Fruit fly (Drosophila melanogaster) whole organism, embryonic: ENCODE measurements around the gene Tsp68C.

Source experiments
- ATbp ChIP-seq: fragments of 200-800 bp; sonication (Bioruptor generic); optimal IDR thresholded peaks from 2 replicates; lab custom pipeline; 2017; ENCODE audit warnings: missing biosample characterization, mild to moderate bottlenecking, missing genetic modification characterization, missing genetic modification reagents
- Bgb ChIP-seq: fragments of 200-800 bp; sonication (Bioruptor generic); IDR thresholded peaks from 2 replicates; pipeline ENCODE4 v1.3.6; 2022; ENCODE audit warnings: missing biosample characterization, missing genetic modification characterization; ENCODE audit not compliant: partially characterized antibody
- CG12659 ChIP-seq: fragments of 200-800 bp; sonication (Bioruptor generic); optimal IDR thresholded peaks from 3 replicates; lab custom pipeline; 2017; ENCODE audit warnings: mild to moderate bottlenecking, missing biosample characterization, missing genetic modification reagents, missing genetic modification characterization
- CG12942 ChIP-seq: fragments of 200-800 bp; sonication (Bioruptor generic); optimal IDR thresholded peaks from 3 replicates; lab custom pipeline; 2016; ENCODE audit warnings: missing biosample characterization, missing genetic modification characterization
- CG13894 ChIP-seq: fragments of 200-800 bp; sonication (Bioruptor generic); optimal IDR thresholded peaks from 3 replicates; lab custom pipeline; 2018; ENCODE audit warnings: missing biosample characterization, mild to moderate bottlenecking, missing genetic modification characterization, moderate library complexity
- CG14860 ChIP-seq: fragments of 200-800 bp; sonication (Bioruptor generic); IDR thresholded peaks from 3 replicates; pipeline ENCODE4 v1.3.6; 2022; ENCODE audit warnings: missing biosample characterization, missing genetic modification characterization; ENCODE audit not compliant: partially characterized antibody
- CG16815 ChIP-seq: fragments of 200-800 bp; sonication (Bioruptor generic); optimal IDR thresholded peaks from 3 replicates; lab custom pipeline; 2017; ENCODE audit warnings: missing biosample characterization, mild to moderate bottlenecking, missing genetic modification characterization
- CG17829 ChIP-seq: fragments of 200-800 bp; optimal IDR thresholded peaks from 2 replicates; lab custom pipeline; 2019; ENCODE audit warnings: missing biosample characterization, mild to moderate bottlenecking, missing genetic modification characterization, moderate library complexity
- CG17912 ChIP-seq: fragments of 200-800 bp; sonication (Bioruptor generic); optimal IDR thresholded peaks from 2 replicates; lab custom pipeline; 2018; ENCODE audit warnings: missing biosample characterization, mild to moderate bottlenecking, missing genetic modification characterization
- CG18599 ChIP-seq: fragments of 200-800 bp; sonication (Bioruptor generic); optimal IDR thresholded peaks from 3 replicates; lab custom pipeline; 2017; ENCODE audit warnings: missing biosample characterization, missing genetic modification characterization, mild to moderate bottlenecking, moderate library complexity, missing genetic modification reagents
- CG31365 ChIP-seq: fragments of 200-800 bp; sonication (Bioruptor generic); optimal IDR thresholded peaks from 2 replicates; lab custom pipeline; 2018; ENCODE audit warnings: missing biosample characterization, mild to moderate bottlenecking, missing genetic modification characterization
- CG3847 ChIP-seq: fragments of 200-800 bp; sonication (Bioruptor generic); IDR thresholded peaks from 2 replicates; pipeline ENCODE4 v1.3.6; 2022; ENCODE audit warnings: missing biosample characterization, missing genetic modification characterization
- CG7987 ChIP-seq: fragments of 200-800 bp; sonication (Bioruptor generic); optimal IDR thresholded peaks from 2 replicates; lab custom pipeline; 2018; ENCODE audit warnings: missing biosample characterization, mild to moderate bottlenecking, missing genetic modification characterization, moderate library complexity
- CG8290 ChIP-seq, 3 experiments: fragments of 200-800 bp; sonication (Bioruptor generic); optimal IDR thresholded peaks; 2 replicates each; lab custom pipeline; 2016 to 2019; ENCODE audit warnings: missing biosample characterization in 3 of 3, missing genetic modification characterization in 3 of 3, mild to moderate bottlenecking in 2 of 3, moderate library complexity in 1 of 3
- Deaf1 ChIP-seq: fragments of 200-800 bp; optimal IDR thresholded peaks from 3 replicates; lab custom pipeline; 2019; ENCODE audit warnings: missing biosample characterization, mild to moderate bottlenecking, missing genetic modification characterization, moderate library complexity
- HmgZ ChIP-seq: fragments of 200-800 bp; sonication (Bioruptor generic); optimal IDR thresholded peaks from 2 replicates; lab custom pipeline; 2018; ENCODE audit warnings: missing biosample characterization, mild to moderate bottlenecking, missing genetic modification characterization
- Mrtf ChIP-seq: fragments of 200-800 bp; sonication (Bioruptor generic); IDR thresholded peaks from 3 replicates; pipeline ENCODE4 v1.3.6; 2022; ENCODE audit warnings: missing biosample characterization, missing genetic modification characterization
- Myb ChIP-seq: fragments of 200-800 bp; sonication (Bioruptor generic); optimal IDR thresholded peaks from 2 replicates; lab custom pipeline; 2016; ENCODE audit warnings: missing biosample characterization, missing genetic modification characterization
- Nf-YC ChIP-seq: fragments of 200-800 bp; optimal IDR thresholded peaks from 3 replicates; lab custom pipeline; 2019; ENCODE audit warnings: missing biosample characterization, mild to moderate bottlenecking, missing genetic modification characterization, moderate library complexity
- Rx ChIP-seq: fragments of 200-800 bp; sonication (Bioruptor generic); IDR thresholded peaks from 2 replicates; pipeline ENCODE4 v1.3.6; 2022; ENCODE audit warnings: missing biosample characterization, missing genetic modification characterization
- Scr ChIP-seq: fragments of 200-800 bp; sonication (Bioruptor generic); IDR thresholded peaks from 2 replicates; pipeline ENCODE4 v1.3.6; 2022; ENCODE audit warnings: missing biosample characterization, missing genetic modification characterization; ENCODE audit not compliant: partially characterized antibody
- Sry-β ChIP-seq: fragments of 200-800 bp; sonication (Bioruptor generic); optimal IDR thresholded peaks from 2 replicates; lab custom pipeline; 2018; ENCODE audit warnings: missing biosample characterization, mild to moderate bottlenecking, missing genetic modification characterization, moderate library complexity
- Trl ChIP-seq, 3 experiments: fragments of >200 bp in 2 of 3; fragments of 200-800 bp in 1 of 3; sonication (Bioruptor generic) in 1 of 3; optimal IDR thresholded peaks; 2 replicates in 1 of 3; 3 replicates in 2 of 3; lab custom pipeline; 2016 to 2017; ENCODE audit warnings: missing biosample characterization in 1 of 3, missing genetic modification characterization in 1 of 3
- Vsx1 ChIP-seq: fragments of 200-800 bp; sonication (Bioruptor generic); optimal IDR thresholded peaks from 2 replicates; lab custom pipeline; 2017; ENCODE audit warnings: missing biosample characterization, mild to moderate bottlenecking, missing genetic modification characterization, missing genetic modification reagents
- abd-A ChIP-seq: fragments of 200-800 bp; sonication (Bioruptor generic); optimal IDR thresholded peaks from 3 replicates; lab custom pipeline; 2019; ENCODE audit warnings: missing biosample characterization, mild to moderate bottlenecking, missing genetic modification characterization, moderate library complexity
- al ChIP-seq: fragments of 200-800 bp; sonication (Bioruptor generic); IDR thresholded peaks from 2 replicates; pipeline ENCODE4 v1.3.6; 2022; ENCODE audit warnings: missing biosample characterization, missing genetic modification characterization
- chif ChIP-seq, 2 experiments: fragments of 200-800 bp; sonication (Bioruptor generic); optimal IDR thresholded peaks; 3 replicates each; lab custom pipeline; 2016; ENCODE audit warnings: missing biosample characterization in 2 of 2, missing genetic modification characterization in 2 of 2
- chinmo ChIP-seq: fragments of 200-800 bp; sonication (Bioruptor generic); IDR thresholded peaks from 4 replicates; pipeline ENCODE4 v1.3.6; 2022; ENCODE audit warnings: missing biosample characterization, missing genetic modification characterization; ENCODE audit not compliant: partially characterized antibody
- gce ChIP-seq: fragments of 200-800 bp; sonication (Bioruptor generic); IDR thresholded peaks from 3 replicates; pipeline ENCODE4 v1.3.6; 2022; ENCODE audit warnings: missing biosample characterization, missing genetic modification characterization
- kay ChIP-seq: fragments of 200-800 bp; sonication (Bioruptor generic); optimal IDR thresholded peaks from 2 replicates; lab custom pipeline; 2016; ENCODE audit warnings: missing biosample characterization, missing genetic modification characterization
- lov ChIP-seq, 2 experiments: fragments of 200-800 bp in 1 of 2; fragments of >200 bp in 1 of 2; sonication (Bioruptor generic) in 1 of 2; IDR thresholded peaks in 1 of 2; optimal IDR thresholded peaks in 1 of 2; 2 replicates in 1 of 2; 3 replicates in 1 of 2; pipeline versions ENCODE4 v1.3.6 to Lab custom; 2017 to 2022; ENCODE audit warnings: missing biosample characterization in 1 of 2, missing genetic modification characterization in 1 of 2
- mld ChIP-seq: fragments of 200-800 bp; sonication (Bioruptor generic); IDR thresholded peaks from 3 replicates; pipeline ENCODE4 v1.3.6; 2022; ENCODE audit warnings: missing biosample characterization, missing genetic modification characterization; ENCODE audit not compliant: partially characterized antibody
- org-1 ChIP-seq: fragments of 200-800 bp; sonication (Bioruptor generic); optimal IDR thresholded peaks from 2 replicates; lab custom pipeline; 2017; ENCODE audit warnings: missing biosample characterization, missing genetic modification characterization
- pfk ChIP-seq: fragments of 200-800 bp; sonication (Bioruptor generic); optimal IDR thresholded peaks from 2 replicates; lab custom pipeline; 2018; ENCODE audit warnings: missing biosample characterization, mild to moderate bottlenecking, missing genetic modification characterization, moderate library complexity
- row ChIP-seq: fragments of 200-800 bp; sonication (Bioruptor generic); IDR thresholded peaks from 3 replicates; pipeline ENCODE4 v1.3.6; 2022; ENCODE audit warnings: missing biosample characterization, missing genetic modification characterization
- wor ChIP-seq: fragments of 200-800 bp; sonication (Bioruptor generic); IDR thresholded peaks from 2 replicates; pipeline ENCODE4 v1.3.6; 2022; ENCODE audit warnings: missing biosample characterization, missing genetic modification characterization
- z ChIP-seq: fragments of 200-800 bp; sonication (Bioruptor generic); IDR thresholded peaks from 3 replicates; pipeline ENCODE4 v1.3.6; 2022; ENCODE audit warnings: missing biosample characterization, missing genetic modification characterization

Gene Tsp68C

dm6 chr3L:13843356-13843755 lies at the start of gene Tsp68C:
Gene Tsp68C (plus strand): TSS chr3L:13843656.
- TF ChIP-seq CG12942 (GFP tag; lab: Kevin White, UChicago) (no peak), Trl (optimal IDR thresholded peaks at IDR 0.05; lab: Kevin White, UChicago) (peak in 1 of 2 experiments; percentile 0), Trl (GFP tag; optimal IDR thresholded peaks at IDR 0.05; lab: Kevin White, UChicago) (no peak)

DNA sequence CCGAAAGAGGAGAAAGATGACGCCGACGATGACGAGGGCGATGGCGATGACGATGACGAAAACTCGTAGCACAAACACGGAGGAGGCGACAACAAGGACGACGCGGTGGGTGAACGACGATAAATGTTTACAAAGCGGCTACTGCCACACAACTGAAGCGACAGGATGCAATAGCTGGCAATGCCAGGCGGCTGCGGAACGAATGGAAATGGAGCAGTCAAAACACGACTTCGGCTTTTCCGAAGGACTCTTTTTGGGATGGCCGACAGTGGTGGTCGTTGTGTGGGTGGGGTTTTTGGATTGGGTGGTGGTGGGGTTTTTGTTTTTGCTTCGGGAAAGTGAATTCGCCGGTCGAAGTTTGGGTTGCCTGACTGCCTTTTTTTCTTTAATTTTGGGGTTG lies 40.2 kb upstream of the Tsp68C start, which contains the start of gene bru3:
Gene bru3, minus strand, starts transcription at position 143 of the 400 bp plus-strand sequence.
- TF ChIP-seq CG31365 (tag; lab: Kevin White, UChicago): no peak
- TF ChIP-seq chif (GFP tag; optimal IDR thresholded peaks at IDR 0.05; lab: Kevin White, UChicago): no peak
- TF ChIP-seq org-1 (GFP tag; lab: Kevin White, UChicago): no peak
- peak; percentile 95 for TF ChIP-seq Deaf1
- TF ChIP-seq ATbp (GFP tag; lab: Kevin White, UChicago): no peak
- TF ChIP-seq mld (GFP tag; lab: Robert Waterston, UW): no peak
- peak; percentile 7 for TF ChIP-seq Nf-YC
- TF ChIP-seq CG3847 (GFP tag; lab: Robert Waterston, UW): no peak
- TF ChIP-seq abd-A (tag; lab: Kevin White, UChicago): peak; percentile 64
- TF ChIP-seq lov (optimal IDR thresholded peaks at IDR 0.05; lab: Kevin White, UChicago): no peak
- no peak for TF ChIP-seq lov (GFP tag; IDR thresholded peaks at IDR 0.05; lab: Robert Waterston, UW)
- no peak for TF ChIP-seq Rx (GFP tag; lab: Robert Waterston, UW)
- no peak for TF ChIP-seq CG17912 (GFP tag; lab: Kevin White, UChicago)
- no peak for TF ChIP-seq wor (GFP tag; lab: Robert Waterston, UW)
- no peak for TF ChIP-seq z
- no peak for TF ChIP-seq CG17829 (tag; lab: Kevin White, UChicago)
- TF ChIP-seq CG16815 (GFP tag; lab: Kevin White, UChicago): no peak
- no peak for TF ChIP-seq al (GFP tag; lab: Robert Waterston, UW)
- TF ChIP-seq CG13894 (tag; lab: Kevin White, UChicago): peak; percentile 52
- TF ChIP-seq Bgb: 0 out of 2 replicates have a peak, but pooled peaks have one; percentile 24
- TF ChIP-seq pfk (GFP tag; lab: Kevin White, UChicago): peak; percentile 84
- TF ChIP-seq CG18599 (GFP tag; lab: Kevin White, UChicago): peak; percentile 8
- TF ChIP-seq CG14860 (GFP tag; lab: Robert Waterston, UW): no peak
- no peak for TF ChIP-seq HmgZ
- no peak for TF ChIP-seq CG8290 (GFP tag; optimal IDR thresholded peaks at IDR 0.05; lab: Kevin White, UChicago)
- TF ChIP-seq CG8290 (tag; optimal IDR thresholded peaks at IDR 0.05; lab: Kevin White, UChicago): no peak
- no peak for TF ChIP-seq CG12659 (GFP tag; lab: Kevin White, UChicago)
- TF ChIP-seq Sry-β (GFP tag; lab: Kevin White, UChicago): no peak
- no peak for TF ChIP-seq row
- no peak for TF ChIP-seq chinmo
- no peak for TF ChIP-seq Mrtf
- TF ChIP-seq Myb (GFP tag; lab: Kevin White, UChicago): no peak
- no peak for TF ChIP-seq gce (GFP tag; lab: Robert Waterston, UW)
- TF ChIP-seq CG7987 (GFP tag; lab: Kevin White, UChicago): no peak
- TF ChIP-seq kay (GFP tag; lab: Kevin White, UChicago): no peak

DNA sequence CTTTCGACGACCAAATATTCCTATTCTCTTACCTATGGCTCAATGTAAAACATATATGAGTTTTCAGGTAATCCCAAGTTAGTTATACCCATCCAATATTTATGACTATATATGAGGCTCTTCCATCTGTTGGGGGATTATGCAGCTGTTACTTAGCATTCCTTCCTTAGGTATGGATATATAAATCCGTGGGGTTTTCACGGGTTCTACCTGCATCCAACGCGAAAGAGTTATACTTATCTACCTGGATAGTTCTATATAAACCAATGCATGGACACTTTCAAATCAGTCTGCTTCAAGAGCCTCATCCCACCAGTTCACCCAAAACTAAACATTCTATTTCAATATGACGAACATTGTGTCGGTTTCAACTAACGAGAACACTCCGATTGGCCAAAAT lies 6.0 kb upstream of the Tsp68C start, which contains the start of gene CG43184:
Gene CG43184, plus strand, starts transcription at position 301 of the 400 bp plus-strand sequence.
- TF ChIP-seq Scr (no peak), Vsx1 (GFP tag; lab: Kevin White, UChicago) (no peak)
